Worm (Caenorhabditis elegans) whole organism, young adult: ENCODE measurements around the gene dpff-1.
A peak's percentile ranks its signal among the peaks of the same experiment; 100 is the strongest.

ENCODE experiments used
- B0035.1 ChIP-seq: sonication (generic microtip); optimal IDR thresholded peaks from 2 replicates; lab custom pipeline; 2016; ENCODE audit warnings: missing genetic modification characterization, mild to moderate bottlenecking, missing compliant biosample characterization, missing genotype, missing genetic modification reagents
- C06A6.2 ChIP-seq: fragments of 200-800 bp; sonication (Bioruptor generic); conservative IDR thresholded peaks from 2 replicates; pipeline ENCODE4 v1.3.6; 2022; ENCODE audit warnings: missing genetic modification characterization, missing compliant biosample characterization
- F33H1.4 ChIP-seq: fragments of 200-800 bp; sonication (Bioruptor generic); IDR thresholded peaks from 2 replicates; pipeline ENCODE4 v1.3.6; 2022; ENCODE audit warnings: missing genetic modification reagents, missing genetic modification characterization, missing compliant biosample characterization
- F39B2.1 ChIP-seq: fragments of 200-800 bp; sonication (Bioruptor generic); IDR thresholded peaks from 2 replicates; pipeline ENCODE4 v1.3.6; 2022; ENCODE audit warnings: missing genetic modification reagents, missing genetic modification characterization, missing compliant biosample characterization
- F57C9.4 ChIP-seq: sonication (generic microtip); optimal IDR thresholded peaks from 2 replicates; lab custom pipeline; 2017; ENCODE audit warnings: mild to moderate bottlenecking, missing genetic modification characterization, missing compliant biosample characterization
- K11D2.4 ChIP-seq: fragments of 200-800 bp; sonication (Bioruptor generic); IDR thresholded peaks from 2 replicates; pipeline ENCODE4 v1.3.6; 2022; ENCODE audit warnings: missing genetic modification reagents, missing genetic modification characterization, missing compliant biosample characterization
- Y56A3A.18 ChIP-seq: fragments of 200-800 bp; sonication (Bioruptor generic); IDR thresholded peaks from 2 replicates; pipeline ENCODE4 v1.3.6; 2022; ENCODE audit warnings: missing genetic modification reagents, missing genetic modification characterization, missing compliant biosample characterization
- ZK185.1 ChIP-seq: sonication (generic microtip); optimal IDR thresholded peaks from 2 replicates; lab custom pipeline; 2016; ENCODE audit warnings: mild to moderate bottlenecking, missing genetic modification characterization, missing compliant biosample characterization; ENCODE audit not compliant: poor library complexity, severe bottlenecking
- athp-1 ChIP-seq: sonication (generic microtip); optimal IDR thresholded peaks from 2 replicates; lab custom pipeline; 2017; ENCODE audit warnings: mild to moderate bottlenecking, missing genetic modification characterization, missing compliant biosample characterization
- attf-3 ChIP-seq: fragments of 200-800 bp; sonication (Bioruptor generic); conservative IDR thresholded peaks from 2 replicates; pipeline ENCODE4 v1.3.6; 2022; ENCODE audit warnings: missing genetic modification reagents, missing genetic modification characterization, missing compliant biosample characterization
- attf-5 ChIP-seq: fragments of 200-800 bp; sonication (Bioruptor generic); optimal IDR thresholded peaks from 2 replicates; lab custom pipeline; 2018; ENCODE audit warnings: mild to moderate bottlenecking, missing genetic modification characterization, missing compliant biosample characterization
- ccch-3 ChIP-seq: fragments of 200-800 bp; sonication (Bioruptor generic); optimal IDR thresholded peaks from 2 replicates; lab custom pipeline; 2018; ENCODE audit warnings: mild to moderate bottlenecking, missing genetic modification characterization, missing compliant biosample characterization
- cebp-1 ChIP-seq, 2 experiments: fragments of 200-800 bp in 1 of 2; sonication (Bioruptor generic) in 1 of 2; sonication (generic microtip) in 1 of 2; IDR thresholded peaks in 1 of 2; optimal IDR thresholded peaks in 1 of 2; 2 replicates each; pipeline versions ENCODE4 v1.3.6 to Lab custom; 2017 to 2022; ENCODE audit warnings: missing compliant biosample characterization in 2 of 2, missing genetic modification characterization in 2 of 2, mild to moderate bottlenecking in 1 of 2, missing genetic modification reagents in 1 of 2, moderate library complexity in 1 of 2
- ceh-27 ChIP-seq: fragments of 200-800 bp; sonication (Bioruptor generic); optimal IDR thresholded peaks from 2 replicates; lab custom pipeline; 2018; ENCODE audit warnings: mild to moderate bottlenecking, missing genetic modification characterization, moderate library complexity, missing compliant biosample characterization
- ceh-40 ChIP-seq: fragments of 200-800 bp; sonication (Bioruptor generic); IDR thresholded peaks from 2 replicates; pipeline ENCODE4 v1.3.6; 2022; ENCODE audit warnings: missing genetic modification characterization, missing compliant biosample characterization
- chd-7 ChIP-seq: sonication (generic microtip); optimal IDR thresholded peaks from 2 replicates; lab custom pipeline; 2016; ENCODE audit warnings: mild to moderate bottlenecking, missing genetic modification characterization, moderate library complexity, missing compliant biosample characterization
- dox-1 ChIP-seq: fragments of 200-800 bp; sonication (Bioruptor generic); IDR thresholded peaks from 2 replicates; pipeline ENCODE4 v1.3.6; 2022; ENCODE audit warnings: missing genetic modification reagents, missing genetic modification characterization, missing compliant biosample characterization
- egl-18 ChIP-seq: fragments of 200-800 bp; sonication (Bioruptor generic); IDR thresholded peaks from 2 replicates; pipeline ENCODE4 v1.3.6; 2022; ENCODE audit warnings: missing genetic modification reagents, missing genetic modification characterization, missing compliant biosample characterization
- ekl-4 ChIP-seq: fragments of 200-800 bp; sonication (Bioruptor generic); IDR thresholded peaks from 2 replicates; pipeline ENCODE4 v1.3.6; 2022; ENCODE audit warnings: missing genetic modification reagents, missing genetic modification characterization, missing compliant biosample characterization
- hlh-12 ChIP-seq: sonication (generic microtip); optimal IDR thresholded peaks from 2 replicates; lab custom pipeline; 2016; ENCODE audit warnings: missing genetic modification characterization, missing compliant biosample characterization
- hlh-26 ChIP-seq: fragments of 200-800 bp; sonication (Bioruptor generic); conservative IDR thresholded peaks from 2 replicates; pipeline ENCODE4 v1.3.6; 2022; ENCODE audit warnings: missing genetic modification reagents, missing genetic modification characterization, missing compliant biosample characterization
- hmg-1.2 ChIP-seq: fragments of 200-800 bp; sonication (Bioruptor generic); IDR thresholded peaks from 2 replicates; pipeline ENCODE4 v1.3.6; 2022; ENCODE audit warnings: missing genetic modification reagents, missing genetic modification characterization, missing compliant biosample characterization
- lag-1 ChIP-seq: fragments of 200-800 bp; sonication (Bioruptor generic); IDR thresholded peaks from 2 replicates; pipeline ENCODE4 v1.3.6; 2022; ENCODE audit warnings: missing genetic modification reagents, missing genetic modification characterization, missing compliant biosample characterization
- lin-35 ChIP-seq, 3 experiments: fragments of 150-350 bp in 2 of 3; sonication (generic microtip) in 1 of 3; optimal IDR thresholded peaks; 2 replicates each; lab custom pipeline; 2014 to 2018; ENCODE audit warnings: missing biosample characterization in 3 of 3, missing genetic modification characterization in 3 of 3, missing genetic modification reagents in 3 of 3
- lir-1 ChIP-seq: fragments of 200-800 bp; sonication (Bioruptor generic); conservative IDR thresholded peaks from 2 replicates; pipeline ENCODE4 v1.3.6; 2022; ENCODE audit warnings: missing genetic modification reagents, missing genetic modification characterization, missing compliant biosample characterization
- lsy-27 ChIP-seq: sonication (generic microtip); optimal IDR thresholded peaks from 2 replicates; lab custom pipeline; 2017; ENCODE audit warnings: missing genetic modification characterization, mild to moderate bottlenecking, missing compliant biosample characterization, antibody characterized with exemption, missing genotype, borderline replicate concordance; ENCODE audit not compliant: insufficient read depth
- madf-3 ChIP-seq: fragments of 200-800 bp; sonication (Bioruptor generic); IDR thresholded peaks from 2 replicates; pipeline ENCODE4 v1.3.6; 2022; ENCODE audit warnings: missing genetic modification reagents, missing genetic modification characterization, missing compliant biosample characterization
- mcd-1 ChIP-seq: fragments of 200-800 bp; sonication (Bioruptor generic); IDR thresholded peaks from 2 replicates; pipeline ENCODE4 v1.3.6; 2022; ENCODE audit warnings: missing genetic modification reagents, missing genetic modification characterization, missing compliant biosample characterization
- mes-4 ChIP-seq: sonication (generic microtip); optimal IDR thresholded peaks from 2 replicates; lab custom pipeline; 2016; ENCODE audit warnings: missing genotype, missing genetic modification characterization, missing compliant biosample characterization
- nfya-1 ChIP-seq: sonication (generic microtip); optimal IDR thresholded peaks from 2 replicates; lab custom pipeline; 2017; ENCODE audit warnings: antibody characterized with exemption, missing compliant biosample characterization, missing genetic modification characterization, borderline replicate concordance; ENCODE audit not compliant: insufficient read depth
- nhr-80 ChIP-seq: sonication (generic microtip); optimal IDR thresholded peaks from 2 replicates; lab custom pipeline; 2016; ENCODE audit warnings: missing genetic modification characterization, missing compliant biosample characterization
- pha-4 ChIP-seq: fragments of 150-350 bp; sonication (generic microtip); optimal IDR thresholded peaks from 2 replicates; lab custom pipeline; 2014; ENCODE audit warnings: missing biosample characterization, missing genetic modification reagents, missing genetic modification characterization
- repo-1 ChIP-seq: sonication (generic microtip); optimal IDR thresholded peaks from 2 replicates; lab custom pipeline; 2017; ENCODE audit warnings: mild to moderate bottlenecking, missing genetic modification characterization, missing compliant biosample characterization
- snpc-3.4 ChIP-seq: sonication (generic microtip); optimal IDR thresholded peaks from 2 replicates; lab custom pipeline; 2017; ENCODE audit warnings: missing genetic modification characterization, mild to moderate bottlenecking, missing compliant biosample characterization, antibody characterized with exemption, moderate library complexity, missing genotype, missing genetic modification reagents
- snpc-4 ChIP-seq, 5 experiments: fragments of 150-350 bp in 1 of 5; sonication (generic microtip) in 4 of 5; optimal IDR thresholded peaks; 2 replicates each; lab custom pipeline; 2014 to 2018; ENCODE audit warnings: missing genetic modification characterization in 5 of 5, missing biosample characterization in 3 of 5, antibody characterized with exemption in 2 of 5, mild to moderate bottlenecking in 2 of 5, missing compliant biosample characterization in 2 of 5, missing genotype in 2 of 5, moderate library complexity in 2 of 5, missing genetic modification reagents in 1 of 5
- sptf-2 ChIP-seq: fragments of 200-800 bp; sonication (Bioruptor generic); optimal IDR thresholded peaks from 2 replicates; lab custom pipeline; 2018; ENCODE audit warnings: mild to moderate bottlenecking, missing genetic modification characterization, missing compliant biosample characterization
- tlf-1 ChIP-seq: fragments of 200-800 bp; sonication (Bioruptor generic); optimal IDR thresholded peaks from 2 replicates; lab custom pipeline; 2018; ENCODE audit warnings: mild to moderate bottlenecking, missing genetic modification characterization, missing compliant biosample characterization
- xnd-1 ChIP-seq: sonication (generic microtip); optimal IDR thresholded peaks from 2 replicates; lab custom pipeline; 2016; ENCODE audit warnings: missing genotype, missing genetic modification reagents, missing genetic modification characterization, missing compliant biosample characterization
- ztf-18 ChIP-seq: sonication (generic microtip); optimal IDR thresholded peaks from 2 replicates; lab custom pipeline; 2016; ENCODE audit warnings: missing genotype, mild to moderate bottlenecking, missing genetic modification characterization, missing compliant biosample characterization
- ztf-3 ChIP-seq: fragments of 200-800 bp; sonication (Bioruptor generic); optimal IDR thresholded peaks from 2 replicates; lab custom pipeline; 2018; ENCODE audit warnings: mild to moderate bottlenecking, missing genetic modification characterization, missing compliant biosample characterization

Gene dpff-1

DNA sequence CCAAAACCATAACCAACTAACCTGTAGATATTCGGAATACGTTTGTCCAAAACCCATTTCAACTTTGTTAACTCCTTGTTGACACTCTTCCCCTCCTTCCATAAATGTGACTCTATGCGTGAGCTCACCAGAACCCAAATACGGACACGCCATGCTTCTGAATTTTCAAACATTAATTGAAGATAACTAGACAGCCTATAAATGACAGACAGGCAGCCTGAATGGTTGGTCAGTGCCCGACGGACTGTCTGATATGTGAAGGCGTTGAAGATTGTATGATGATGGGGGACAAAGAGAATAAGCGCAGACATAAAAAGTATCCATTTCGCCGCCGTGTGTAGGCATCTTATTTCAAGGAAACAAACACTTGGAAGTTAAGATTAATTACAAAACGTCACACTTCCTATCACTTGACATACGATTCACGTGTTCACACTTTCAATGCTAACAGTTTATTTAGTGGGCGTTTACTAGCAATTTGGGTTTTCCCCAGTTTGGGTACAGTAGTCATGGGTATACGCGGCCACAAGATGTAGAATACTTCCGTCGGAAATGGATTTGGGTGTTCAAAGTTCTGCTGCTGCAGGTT is 13.7 kb upstream of the dpff-1 start, which contains the start of the genes tdo-2 and C28H8.2 (continued):
- TF ChIP-seq C06A6.2 (GFP tag; lab: Robert Waterston, UW), result peak; percentile 71; the same call in 1 of the 2 replicates
- TF ChIP-seq sptf-2 (GFP tag; lab: Kevin White, UChicago), result no peak

DNA sequence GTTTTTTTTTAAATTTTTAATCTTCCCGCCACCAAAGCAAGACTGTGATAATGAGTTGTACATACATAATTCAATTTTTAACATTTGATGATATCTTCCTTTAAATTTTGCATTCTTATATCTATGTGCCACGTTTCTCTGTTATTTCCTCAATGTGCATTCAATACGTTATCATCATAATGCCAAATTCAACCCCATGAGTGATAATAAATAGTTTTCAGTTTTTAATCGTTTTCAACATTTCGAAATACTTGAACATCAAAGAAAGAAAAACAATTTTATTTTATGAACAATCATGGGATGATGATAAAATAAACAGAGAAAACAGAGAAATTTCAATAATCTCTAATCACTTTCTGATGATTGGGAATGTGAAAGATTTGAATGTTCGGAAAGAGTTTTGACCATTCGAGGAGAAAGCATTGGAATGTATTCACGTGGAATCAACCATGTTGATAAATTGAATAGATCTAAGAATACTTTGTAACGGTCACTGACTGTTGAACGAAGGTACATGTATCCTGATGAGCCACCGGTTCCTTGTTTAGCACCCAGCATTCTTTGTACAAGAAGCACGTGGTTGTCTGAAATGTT is 11.3 kb upstream of the dpff-1 start:
- TF ChIP-seq hlh-12 (tag; lab: Kevin White, UChicago) (no peak), cebp-1 (GFP tag; IDR thresholded peaks at IDR 0.05; lab: Robert Waterston, UW) (peak; percentile 87), cebp-1 (tag; optimal IDR thresholded peaks at IDR 0.05; lab: Kevin White, UChicago) (peak; percentile 86), xnd-1 (tag; lab: Kevin White, UChicago) (no peak), attf-5 (GFP tag; lab: Kevin White, UChicago) (peak; percentile 26), hlh-26 (GFP tag; lab: Robert Waterston, UW) (no peak), ceh-27 (no peak), Y56A3A.18 (GFP tag; lab: Robert Waterston, UW) (0 out of 2 replicates have a peak, but pooled peaks have one; percentile 15), ztf-3 (no peak), mes-4 (no peak), tlf-1 (GFP tag; lab: Kevin White, UChicago) (peak; percentile 44), nhr-80 (tag; lab: Kevin White, UChicago) (peak; percentile 62), attf-3 (no peak), mcd-1 (GFP tag; lab: Robert Waterston, UW) (no peak), repo-1 (tag; lab: Kevin White, UChicago) (peak; percentile 53), K11D2.4 (GFP tag; lab: Robert Waterston, UW) (no peak), lir-1 (GFP tag; lab: Robert Waterston, UW) (no peak), chd-7 (peak; percentile 8), nfya-1 (tag; lab: Kevin White, UChicago) (no peak), hmg-1.2 (GFP tag; lab: Robert Waterston, UW) (peak; percentile 19; the same call in 1 of the 2 replicates)

DNA sequence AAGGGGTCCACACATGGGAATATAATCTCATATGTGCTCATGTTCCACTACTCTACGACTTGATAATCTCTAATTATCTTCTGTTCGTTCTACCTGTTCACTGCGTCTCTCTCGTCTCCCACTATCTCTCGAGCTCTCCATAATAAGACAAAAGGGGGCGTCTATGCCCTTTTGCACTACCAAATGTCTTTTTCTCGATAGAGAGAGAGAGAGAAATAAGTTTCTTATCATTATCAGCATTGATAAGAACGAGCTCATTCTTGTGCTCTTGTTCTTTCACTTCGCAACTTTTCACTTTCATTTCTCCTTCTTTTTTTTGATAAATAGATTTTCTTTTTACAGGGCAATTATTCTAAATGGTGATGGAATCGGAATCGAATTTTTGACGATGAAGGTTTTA is 9.8 kb upstream of the dpff-1 start:
- TF ChIP-seq ceh-27 (no peak), athp-1 (no peak), nhr-80 (tag; lab: Kevin White, UChicago) (peak; percentile 88), madf-3 (no peak), ceh-40 (no peak), lag-1 (GFP tag; lab: Robert Waterston, UW) (no peak), dox-1 (GFP tag; lab: Robert Waterston, UW) (peak; percentile 55), hmg-1.2 (GFP tag; lab: Robert Waterston, UW) (0 out of 2 replicates have a peak, but pooled peaks have one; percentile 6), F57C9.4 (tag; lab: Kevin White, UChicago) (no peak), lsy-27 (tag; lab: Kevin White, UChicago) (no peak), hlh-12 (tag; lab: Kevin White, UChicago) (no peak), ZK185.1 (tag; lab: Kevin White, UChicago) (peak; percentile 2), ztf-18 (no peak)
- TF ChIP-seq, all 124 proteins: peak for 4

DNA sequence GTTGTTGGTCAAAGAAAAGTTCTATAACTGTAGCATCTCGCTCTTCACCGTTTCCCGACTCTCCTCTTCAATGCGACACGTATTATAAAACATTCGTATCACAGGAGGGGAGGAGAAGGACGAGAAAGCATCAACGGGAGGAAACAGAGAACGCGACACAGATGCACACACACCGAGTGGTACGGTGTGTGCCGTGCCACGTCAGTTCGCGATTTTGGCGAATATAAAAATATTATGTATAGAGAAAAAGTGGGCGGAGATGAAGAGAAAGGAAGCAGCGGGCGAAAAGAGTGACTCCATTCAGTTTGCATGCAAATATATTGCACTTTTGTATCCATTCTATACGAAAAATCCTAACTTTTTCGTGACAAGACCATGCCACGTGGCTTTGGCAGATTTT is 8.6 kb upstream of the dpff-1 start:
- TF ChIP-seq xnd-1 (tag; lab: Kevin White, UChicago) (no peak), ceh-27 (no peak), snpc-4 (GFP tag; optimal IDR thresholded peaks at IDR 0.05; lab: Kevin White, UChicago) (no peak), snpc-4 (tag; optimal IDR thresholded peaks at IDR 0.05; lab: Kevin White, UChicago) (peak in 3 of 4 experiments; percentile 13 to 42 (median 35)), pha-4 (tag; lab: Kevin White, UChicago) (no peak), attf-5 (GFP tag; lab: Kevin White, UChicago) (no peak), mes-4 (peak; percentile 1), B0035.1 (no peak), lir-1 (GFP tag; lab: Robert Waterston, UW) (no peak), snpc-3.4 (tag; lab: Kevin White, UChicago) (peak; percentile 35), ccch-3 (GFP tag; lab: Kevin White, UChicago) (no peak), egl-18 (no peak), F33H1.4 (no peak), lin-35 (GFP tag; optimal IDR thresholded peaks at IDR 0.05; lab: Kevin White, UChicago) (no peak), ekl-4 (no peak), K11D2.4 (GFP tag; lab: Robert Waterston, UW) (no peak), F39B2.1 (GFP tag; lab: Robert Waterston, UW) (no peak)
